Worm (Caenorhabditis elegans) whole organism, late embryonic: Measurements from ENCODE around the gene Y22D7AL.7.
A peak's percentile ranks its signal among the peaks of the same experiment; 100 is the strongest.

ENCODE experiments used
- C08G9.2 ChIP-seq: sonication (generic microtip); optimal IDR thresholded peaks from 2 replicates; lab custom pipeline; 2016; ENCODE audit warnings: mild to moderate bottlenecking, missing genetic modification characterization, moderate library complexity, missing compliant biosample characterization
- C38D4.7 ChIP-seq: fragments of 200-800 bp; sonication (Bioruptor generic); optimal IDR thresholded peaks from 2 replicates; lab custom pipeline; 2018; ENCODE audit warnings: mild to moderate bottlenecking, missing genetic modification characterization, moderate library complexity, missing compliant biosample characterization
- ahr-1 ChIP-seq: sonication (generic microtip); optimal IDR thresholded peaks from 2 replicates; lab custom pipeline; 2016; ENCODE audit warnings: missing genetic modification characterization, missing compliant biosample characterization
- ceh-14 ChIP-seq: sonication (generic microtip); optimal IDR thresholded peaks from 2 replicates; lab custom pipeline; 2016; ENCODE audit warnings: missing genotype, missing genetic modification characterization, missing compliant biosample characterization
- ceh-2 ChIP-seq: sonication (generic microtip); optimal IDR thresholded peaks from 2 replicates; lab custom pipeline; 2016; ENCODE audit warnings: missing genotype, missing genetic modification characterization, missing compliant biosample characterization
- ceh-24 ChIP-seq: sonication (generic microtip); optimal IDR thresholded peaks from 2 replicates; lab custom pipeline; 2016; ENCODE audit warnings: mild to moderate bottlenecking, missing genetic modification characterization, missing compliant biosample characterization
- ceh-30 ChIP-seq: fragments of 150-350 bp; optimal IDR thresholded peaks from 2 replicates; lab custom pipeline; 2014; ENCODE audit warnings: missing biosample characterization, missing genetic modification characterization
- ceh-31 ChIP-seq: sonication (generic microtip); optimal IDR thresholded peaks from 2 replicates; lab custom pipeline; 2016; ENCODE audit warnings: missing genetic modification characterization, missing compliant biosample characterization
- ceh-34 ChIP-seq: sonication (generic microtip); optimal IDR thresholded peaks from 2 replicates; lab custom pipeline; 2016; ENCODE audit warnings: mild to moderate bottlenecking, missing genetic modification characterization, missing compliant biosample characterization
- ceh-48 ChIP-seq: sonication (generic microtip); optimal IDR thresholded peaks from 2 replicates; lab custom pipeline; 2016; ENCODE audit warnings: missing genetic modification characterization, inconsistent platforms, missing compliant biosample characterization
- dmd-4 ChIP-seq: sonication (generic microtip); optimal IDR thresholded peaks from 2 replicates; lab custom pipeline; 2016; ENCODE audit warnings: borderline replicate concordance, missing genetic modification characterization, missing compliant biosample characterization
- elt-2 ChIP-seq: sonication (generic microtip); optimal IDR thresholded peaks from 2 replicates; lab custom pipeline; 2016; ENCODE audit warnings: missing genetic modification reagents, missing genetic modification characterization, missing compliant biosample characterization
- ets-4 ChIP-seq: sonication (generic microtip); optimal IDR thresholded peaks from 2 replicates; lab custom pipeline; 2016; ENCODE audit warnings: missing genetic modification characterization, missing compliant biosample characterization
- fax-1 ChIP-seq: sonication (generic microtip); optimal IDR thresholded peaks from 2 replicates; lab custom pipeline; 2016; ENCODE audit warnings: missing genotype, missing genetic modification characterization, missing compliant biosample characterization
- fkh-10 ChIP-seq: fragments of 150-350 bp; optimal IDR thresholded peaks from 2 replicates; lab custom pipeline; 2014; ENCODE audit warnings: missing biosample characterization, missing genetic modification reagents, missing genetic modification characterization
- hlh-15 ChIP-seq: sonication (generic microtip); optimal IDR thresholded peaks from 2 replicates; lab custom pipeline; 2016; ENCODE audit warnings: missing genetic modification characterization, missing compliant biosample characterization
- hlh-30 ChIP-seq: sonication (generic microtip); optimal IDR thresholded peaks from 2 replicates; lab custom pipeline; 2017; ENCODE audit warnings: antibody characterized with exemption, missing genetic modification characterization, missing compliant biosample characterization; ENCODE audit not compliant: insufficient read depth
- lin-11 ChIP-seq: fragments of 200-800 bp; sonication (Bioruptor generic); optimal IDR thresholded peaks from 2 replicates; lab custom pipeline; 2018; ENCODE audit warnings: mild to moderate bottlenecking, missing genetic modification characterization, missing compliant biosample characterization
- madf-2 ChIP-seq: sonication (generic microtip); optimal IDR thresholded peaks from 2 replicates; lab custom pipeline; 2017; ENCODE audit warnings: missing genetic modification characterization, missing compliant biosample characterization
- nfya-1 ChIP-seq: sonication (generic microtip); optimal IDR thresholded peaks from 2 replicates; lab custom pipeline; 2017; ENCODE audit warnings: missing genetic modification characterization, mild to moderate bottlenecking, missing compliant biosample characterization, antibody characterized with exemption, moderate library complexity
- pha-2 ChIP-seq: sonication (generic microtip); optimal IDR thresholded peaks from 2 replicates; lab custom pipeline; 2017; ENCODE audit warnings: mild to moderate bottlenecking, missing genetic modification characterization, missing compliant biosample characterization
- pha-4 ChIP-seq: fragments of 150-350 bp; optimal IDR thresholded peaks from 2 replicates; lab custom pipeline; 2018; ENCODE audit warnings: missing biosample characterization, missing genetic modification reagents, missing genetic modification characterization
- ref-2 ChIP-seq: sonication (generic microtip); optimal IDR thresholded peaks from 2 replicates; lab custom pipeline; 2016; ENCODE audit warnings: missing genetic modification characterization, missing compliant biosample characterization
- rnt-1 ChIP-seq: sonication (generic microtip); optimal IDR thresholded peaks from 2 replicates; lab custom pipeline; 2016; ENCODE audit warnings: missing genetic modification characterization, missing compliant biosample characterization
- syd-9 ChIP-seq: sonication (generic microtip); optimal IDR thresholded peaks from 2 replicates; lab custom pipeline; 2016; ENCODE audit warnings: mild to moderate bottlenecking, missing genetic modification characterization, moderate library complexity, missing compliant biosample characterization
- tbx-2 ChIP-seq: sonication (generic microtip); optimal IDR thresholded peaks from 2 replicates; lab custom pipeline; 2016; ENCODE audit warnings: missing genetic modification characterization, missing compliant biosample characterization
- tbx-7 ChIP-seq: sonication (generic microtip); optimal IDR thresholded peaks from 2 replicates; lab custom pipeline; 2016; ENCODE audit warnings: missing genotype, missing genetic modification characterization, missing compliant biosample characterization
- unc-55 ChIP-seq: sonication (generic microtip); optimal IDR thresholded peaks from 2 replicates; lab custom pipeline; 2017; ENCODE audit warnings: missing biosample characterization, missing genetic modification reagents, missing genetic modification characterization
- zip-5 ChIP-seq: sonication (generic microtip); optimal IDR thresholded peaks from 2 replicates; lab custom pipeline; 2016; ENCODE audit warnings: missing genetic modification characterization, missing compliant biosample characterization

Gene Y22D7AL.7

DNA sequence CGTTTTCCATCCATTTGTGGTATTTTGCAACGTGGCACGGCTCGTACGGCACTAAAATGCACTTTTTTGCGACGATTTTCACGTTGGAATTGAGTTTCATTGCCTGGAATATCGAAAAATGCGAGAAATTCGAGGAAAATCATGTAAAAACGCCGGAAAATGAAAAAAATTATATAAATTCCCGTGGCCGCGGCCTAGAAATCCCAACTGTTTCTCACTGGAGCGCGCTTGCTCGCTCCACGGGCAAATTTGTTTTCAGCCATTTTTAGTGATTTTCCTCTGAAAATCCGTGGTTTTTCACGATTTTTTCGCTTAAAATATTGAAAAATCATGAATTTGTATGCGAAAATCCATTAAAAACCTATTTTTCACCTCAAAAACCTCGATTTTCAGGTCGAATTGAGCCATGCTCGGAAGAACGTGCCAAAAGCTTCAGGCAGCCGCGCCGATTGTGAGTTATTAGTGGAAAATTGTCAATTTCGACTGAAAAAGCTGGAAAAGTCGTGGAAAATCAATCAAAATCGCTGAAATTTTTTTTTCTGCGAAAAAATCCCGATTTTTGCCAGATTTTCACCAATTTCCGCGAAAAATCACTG, 36.4 kb upstream of the Y22D7AL.7 start, which contains the start of the genes Y67D2.5 and cisd-3.2:
Gene Y67D2.5, minus strand, starts transcription at position 145 of the 596 bp plus-strand sequence.
Gene cisd-3.2, plus strand, starts transcription at position 394 of the 596 bp plus-strand sequence.
- TF ChIP-seq zip-5 (tag; lab: Kevin White, UChicago) (peak; percentile 37), tbx-7 (tag; lab: Kevin White, UChicago) (peak; percentile 56), ref-2 (tag; lab: Kevin White, UChicago) (no peak), ceh-14 (tag; lab: Kevin White, UChicago) (no peak), tbx-2 (peak; percentile 66), syd-9 (tag; lab: Kevin White, UChicago) (no peak), ets-4 (tag; lab: Kevin White, UChicago) (peak; percentile 65), C08G9.2 (tag; lab: Kevin White, UChicago) (peak; percentile 78), ahr-1 (tag; lab: Kevin White, UChicago) (peak; percentile 4), fax-1 (tag; lab: Kevin White, UChicago) (peak; percentile 16), ceh-34 (no peak), pha-2 (tag; lab: Kevin White, UChicago) (no peak), ceh-31 (peak; percentile 69), elt-2 (tag; lab: Kevin White, UChicago) (peak; percentile 33), fkh-10 (GFP tag; lab: Kevin White, UChicago) (no peak), ceh-2 (tag; lab: Kevin White, UChicago) (peak; percentile 68)

DNA sequence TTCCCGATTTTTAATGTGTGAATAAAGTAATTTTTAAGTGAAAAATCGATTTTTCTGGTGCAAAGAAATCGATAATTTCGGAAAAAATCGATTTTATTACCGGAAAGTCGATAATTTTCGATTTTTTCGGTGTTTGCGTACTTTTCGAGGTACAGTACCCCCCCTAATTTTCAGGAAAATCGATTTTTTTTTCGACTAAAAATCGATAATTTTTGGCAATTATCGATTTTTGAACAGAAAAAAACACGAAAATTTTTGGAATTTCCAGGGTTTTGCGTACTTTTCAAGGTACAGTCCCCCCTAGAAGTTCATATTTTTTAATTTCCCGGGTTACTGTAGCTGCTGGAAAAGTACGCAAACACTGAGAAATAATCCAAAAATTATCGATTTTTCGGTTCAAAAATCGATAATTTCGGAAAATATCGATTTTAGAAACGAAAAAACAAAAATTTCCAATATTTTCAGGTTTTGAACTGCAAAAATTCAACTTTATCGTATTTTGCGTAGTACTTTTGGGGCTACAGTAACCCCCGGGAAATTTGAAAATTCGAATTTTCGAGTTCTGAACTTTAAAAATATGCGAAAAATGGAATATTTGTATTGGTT, 33.0 kb upstream of the Y22D7AL.7 start:
- TF ChIP-seq unc-55 (GFP tag; lab: Kevin White, UChicago) (no peak), ceh-48 (tag; lab: Kevin White, UChicago) (peak; percentile 43), C38D4.7 (GFP tag; lab: Kevin White, UChicago) (no peak), dmd-4 (no peak), ceh-2 (tag; lab: Kevin White, UChicago) (no peak)

DNA sequence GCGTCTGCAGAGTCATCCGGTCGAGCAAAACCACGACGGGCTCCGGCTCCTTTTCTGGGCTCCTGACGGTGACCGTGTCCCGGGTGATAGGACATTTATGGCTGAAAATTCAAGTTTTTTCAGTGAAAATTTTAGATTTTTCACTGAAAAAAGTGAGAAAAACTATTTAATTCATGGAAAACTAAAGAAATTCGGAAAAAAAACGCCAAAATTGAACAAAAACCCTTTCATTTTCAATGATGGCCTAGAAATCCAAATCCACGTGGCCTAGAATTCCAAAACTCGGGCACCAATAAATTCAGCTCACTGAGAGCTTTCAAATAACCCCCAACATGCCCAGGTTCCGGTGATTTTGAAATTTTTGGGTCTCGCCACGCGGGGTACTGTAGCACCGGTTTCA, 22.2 kb upstream of the Y22D7AL.7 start, which contains the start of gene ddx-35:
Gene ddx-35, minus strand, starts transcription at position 101 of the 400 bp plus-strand sequence.
- TF ChIP-seq ets-4 (tag; lab: Kevin White, UChicago), result no peak
- TF ChIP-seq pha-2 (tag; lab: Kevin White, UChicago), result no peak
- TF ChIP-seq hlh-30 (tag; lab: Kevin White, UChicago), result no peak
- TF ChIP-seq rnt-1 (tag; lab: Kevin White, UChicago), result no peak
- TF ChIP-seq ceh-14 (tag; lab: Kevin White, UChicago), result no peak
- TF ChIP-seq lin-11, result no peak
- TF ChIP-seq ahr-1 (tag; lab: Kevin White, UChicago), result no peak
- TF ChIP-seq hlh-15, result no peak

DNA sequence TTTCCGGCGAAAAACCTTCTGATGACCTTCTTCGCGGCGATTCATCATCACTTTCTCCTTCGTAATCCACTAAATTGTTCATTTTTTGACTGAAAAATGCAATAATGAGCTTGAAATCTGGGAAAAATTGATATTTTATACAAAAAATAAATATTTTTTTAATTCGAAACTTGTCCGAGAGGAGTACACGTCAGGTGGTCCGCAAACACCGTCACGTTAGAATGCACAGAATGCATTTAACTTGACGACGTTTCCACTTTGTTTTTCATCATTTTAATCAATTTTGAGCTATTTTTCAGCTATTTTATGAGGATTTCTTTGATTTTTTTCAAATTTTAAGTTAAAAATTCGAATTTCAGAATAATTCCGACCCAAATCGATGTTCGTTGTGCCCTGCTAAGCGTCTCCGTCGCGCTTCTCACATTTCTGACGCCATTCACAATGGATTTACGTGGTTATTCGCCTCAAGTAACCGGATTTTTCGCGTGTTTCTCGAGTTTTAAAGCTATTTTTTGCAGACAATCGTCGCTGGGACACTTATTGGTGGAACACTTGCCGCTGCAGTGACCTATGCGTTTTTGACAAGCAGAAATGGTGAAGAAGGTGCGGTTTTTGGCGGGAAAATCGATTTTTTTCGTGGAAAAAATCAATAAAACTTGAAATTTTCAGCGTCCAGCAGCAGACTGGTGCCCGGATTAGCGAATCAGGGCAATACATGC, 18.0 kb upstream of the Y22D7AL.7 start, which contains the start of the genes eelo-1 and Y67D2.2:
Gene eelo-1, minus strand, starts transcription at position 89 of the 719 bp plus-strand sequence.
Gene Y67D2.2, plus strand, starts transcription at position 360 of the 719 bp plus-strand sequence.
- TF ChIP-seq ceh-24 (no peak), ceh-30 (tag; lab: Kevin White, UChicago) (peak; percentile 43), nfya-1 (tag; lab: Kevin White, UChicago) (peak; percentile 8)

DNA sequence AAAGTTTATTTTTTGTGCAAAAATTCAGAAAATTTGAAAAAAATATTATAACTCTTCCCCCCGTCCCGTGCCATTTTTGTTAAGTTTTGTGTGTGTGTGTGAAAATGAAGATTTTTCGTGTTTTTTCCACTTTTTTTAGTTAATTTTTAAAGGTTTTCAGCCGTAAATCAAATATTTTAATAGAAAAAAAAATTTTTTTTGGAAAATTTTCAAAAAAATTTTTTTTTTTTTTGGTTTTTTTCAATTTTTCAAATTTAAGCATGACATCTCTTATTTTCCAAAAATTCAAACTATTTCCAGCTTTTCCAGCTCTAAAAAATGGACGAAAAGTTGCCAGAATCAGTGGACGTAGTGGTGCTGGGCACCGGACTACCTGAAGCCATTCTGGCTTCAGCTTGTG, 6.5 kb upstream of the Y22D7AL.7 start, which contains the start of gene rep-1:
Gene rep-1, plus strand, starts transcription at position 301 of the 400 bp plus-strand sequence.
- TF ChIP-seq fax-1 (tag; lab: Kevin White, UChicago) (no peak), pha-2 (tag; lab: Kevin White, UChicago) (no peak), pha-4 (tag; lab: Kevin White, UChicago) (no peak), madf-2 (tag; lab: Kevin White, UChicago) (no peak)
